Fruit fly (Drosophila melanogaster) whole organism, embryonic: ENCODE data around the gene CG42232.

ENCODE experiments used
- Ada2b ChIP-seq: fragments of 200-800 bp; sonication (Bioruptor generic); IDR thresholded peaks from 2 replicates; pipeline ENCODE4 v1.3.6; 2022; ENCODE audit warnings: missing biosample characterization, missing genetic modification characterization
- Adf1 ChIP-seq: fragments of 200-800 bp; sonication (Bioruptor generic); IDR thresholded peaks from 2 replicates; pipeline ENCODE4 v1.3.6; 2022; ENCODE audit warnings: missing biosample characterization, missing genetic modification characterization
- Atf6 ChIP-seq: fragments of 200-800 bp; sonication (Bioruptor generic); IDR thresholded peaks from 2 replicates; pipeline ENCODE4 v1.3.6; 2022; ENCODE audit warnings: missing biosample characterization, missing genetic modification characterization
- Awh ChIP-seq: fragments of 200-800 bp; sonication (Bioruptor generic); IDR thresholded peaks from 2 replicates; pipeline ENCODE4, ENCODE4 v1.3.6; 2022; ENCODE audit warnings: missing biosample characterization, missing genetic modification characterization
- CG10565 ChIP-seq: fragments of 200-800 bp; sonication (Bioruptor generic); optimal IDR thresholded peaks from 3 replicates; lab custom pipeline; 2016; ENCODE audit warnings: missing biosample characterization, mild to moderate bottlenecking, missing genetic modification characterization
- CG12155 ChIP-seq: fragments of 200-800 bp; sonication (Bioruptor generic); optimal IDR thresholded peaks from 3 replicates; lab custom pipeline; 2016; ENCODE audit warnings: missing biosample characterization, missing genetic modification characterization
- CG13624 ChIP-seq: fragments of 200-800 bp; sonication (Bioruptor generic); optimal IDR thresholded peaks from 2 replicates; lab custom pipeline; 2016; ENCODE audit warnings: missing biosample characterization, missing genetic modification characterization
- CG14441 ChIP-seq: fragments of 200-800 bp; sonication (Bioruptor generic); IDR thresholded peaks from 2 replicates; pipeline ENCODE4 v1.3.6; 2022; ENCODE audit warnings: missing biosample characterization, missing genetic modification characterization
- CG15696 ChIP-seq: fragments of 200-800 bp; sonication (Bioruptor generic); optimal IDR thresholded peaks from 2 replicates; lab custom pipeline; 2019; ENCODE audit warnings: missing biosample characterization, mild to moderate bottlenecking, missing genetic modification characterization, moderate library complexity
- CG34422 ChIP-seq: fragments of 200-800 bp; sonication (Bioruptor generic); IDR thresholded peaks from 3 replicates; pipeline ENCODE4 v1.3.6; 2022; ENCODE audit warnings: missing biosample characterization, missing genetic modification characterization
- CG42726 ChIP-seq: fragments of 200-800 bp; sonication (Bioruptor generic); IDR thresholded peaks from 2 replicates; pipeline ENCODE4 v1.3.6; 2022; ENCODE audit warnings: missing biosample characterization, missing genetic modification characterization; ENCODE audit not compliant: partially characterized antibody
- CG4730 ChIP-seq: fragments of 200-800 bp; sonication (Bioruptor generic); IDR thresholded peaks from 2 replicates; pipeline ENCODE4 v1.3.6; 2022; ENCODE audit warnings: missing biosample characterization, missing genetic modification characterization
- CG6791 ChIP-seq: fragments of 200-800 bp; sonication (Bioruptor generic); IDR thresholded peaks from 3 replicates; pipeline ENCODE4 v1.3.6; 2022; ENCODE audit warnings: missing biosample characterization, missing genetic modification characterization; ENCODE audit not compliant: partially characterized antibody
- CG7786 ChIP-seq: fragments of 200-800 bp; sonication (Bioruptor generic); optimal IDR thresholded peaks from 2 replicates; lab custom pipeline; 2016; ENCODE audit warnings: missing biosample characterization, missing genetic modification characterization
- CG8388 ChIP-seq: fragments of 200-800 bp; sonication (Bioruptor generic); optimal IDR thresholded peaks from 2 replicates; lab custom pipeline; 2019; ENCODE audit warnings: missing biosample characterization, mild to moderate bottlenecking, missing genetic modification characterization, moderate library complexity
- CG9437 ChIP-seq: fragments of 200-800 bp; sonication (Bioruptor generic); optimal IDR thresholded peaks from 2 replicates; lab custom pipeline; 2018; ENCODE audit warnings: missing biosample characterization, mild to moderate bottlenecking, missing genetic modification characterization
- CG9727 ChIP-seq: fragments of 200-800 bp; sonication (Bioruptor generic); optimal IDR thresholded peaks from 3 replicates; lab custom pipeline; 2017; ENCODE audit warnings: missing biosample characterization, mild to moderate bottlenecking, missing genetic modification characterization
- E2f2 ChIP-seq: fragments of 200-800 bp; sonication (Bioruptor generic); IDR thresholded peaks from 2 replicates; pipeline ENCODE4 v1.3.6; 2022; ENCODE audit warnings: missing biosample characterization, missing genetic modification characterization
- Elba2 ChIP-seq: fragments of 200-800 bp; sonication (Bioruptor generic); optimal IDR thresholded peaks from 3 replicates; lab custom pipeline; 2016; ENCODE audit warnings: missing biosample characterization, missing genetic modification characterization
- GATAe ChIP-seq: fragments of 200-800 bp; sonication (Bioruptor generic); conservative IDR thresholded peaks from 2 replicates; pipeline ENCODE4 v1.3.6; 2022; ENCODE audit warnings: missing biosample characterization, missing genetic modification characterization
- Gsc ChIP-seq: fragments of 200-800 bp; sonication (Bioruptor generic); IDR thresholded peaks from 2 replicates; pipeline ENCODE4 v1.3.6; 2022; ENCODE audit warnings: missing biosample characterization, missing genetic modification characterization
- Hsf ChIP-seq: fragments of 200-800 bp; sonication (Bioruptor generic); optimal IDR thresholded peaks from 3 replicates; lab custom pipeline; 2016; ENCODE audit warnings: missing biosample characterization, missing genetic modification characterization
- Myb ChIP-seq: fragments of 200-800 bp; sonication (Bioruptor generic); optimal IDR thresholded peaks from 2 replicates; lab custom pipeline; 2016; ENCODE audit warnings: missing biosample characterization, missing genetic modification characterization
- Ravus ChIP-seq: fragments of 200-800 bp; sonication (Bioruptor generic); IDR thresholded peaks from 2 replicates; pipeline ENCODE4 v1.3.6; 2022; ENCODE audit warnings: missing biosample characterization, missing genetic modification characterization
- Xbp1 ChIP-seq: fragments of 200-800 bp; sonication (Bioruptor generic); optimal IDR thresholded peaks from 3 replicates; lab custom pipeline; 2016; ENCODE audit warnings: missing biosample characterization, mild to moderate bottlenecking, missing genetic modification characterization
- ab ChIP-seq: fragments of 200-800 bp; sonication (Bioruptor generic); optimal IDR thresholded peaks from 2 replicates; lab custom pipeline; 2016; ENCODE audit warnings: missing biosample characterization, missing genetic modification characterization
- ato ChIP-seq: fragments of 200-800 bp; sonication (Bioruptor generic); IDR thresholded peaks from 2 replicates; pipeline ENCODE4 v1.3.6; 2022; ENCODE audit warnings: missing biosample characterization, missing genetic modification characterization; ENCODE audit not compliant: partially characterized antibody
- btn ChIP-seq: fragments of 200-800 bp; sonication (Bioruptor generic); optimal IDR thresholded peaks from 2 replicates; lab custom pipeline; 2016; ENCODE audit warnings: missing biosample characterization, missing genetic modification characterization
- cato ChIP-seq: fragments of 200-800 bp; sonication (Bioruptor generic); optimal IDR thresholded peaks from 2 replicates; lab custom pipeline; 2016; ENCODE audit warnings: missing biosample characterization, missing genetic modification characterization, borderline replicate concordance
- caup ChIP-seq: fragments of 200-800 bp; sonication (Bioruptor generic); optimal IDR thresholded peaks from 3 replicates; lab custom pipeline; 2017; ENCODE audit warnings: missing biosample characterization, mild to moderate bottlenecking, missing genetic modification characterization, moderate library complexity; ENCODE audit not compliant: severe bottlenecking
- ci ChIP-seq: fragments of 200-800 bp; sonication (Bioruptor generic); IDR thresholded peaks from 3 replicates; pipeline ENCODE4 v1.3.6; 2022; ENCODE audit warnings: missing biosample characterization, missing genetic modification characterization
- croc ChIP-seq: fragments of 200-800 bp; sonication (Bioruptor generic); conservative IDR thresholded peaks from 3 replicates; pipeline ENCODE4 v1.3.6; 2022; ENCODE audit warnings: missing biosample characterization, missing genetic modification characterization
- crp ChIP-seq, 2 experiments: fragments of 200-800 bp; sonication (Bioruptor generic); optimal IDR thresholded peaks; 2 replicates in 1 of 2; 3 replicates in 1 of 2; lab custom pipeline; 2017; ENCODE audit warnings: missing biosample characterization in 2 of 2, missing genetic modification characterization in 2 of 2, mild to moderate bottlenecking in 1 of 2, moderate library complexity in 1 of 2
- dmrt11E ChIP-seq: fragments of 200-800 bp; sonication (Bioruptor generic); optimal IDR thresholded peaks from 3 replicates; lab custom pipeline; 2018; ENCODE audit warnings: missing biosample characterization, mild to moderate bottlenecking, missing genetic modification characterization, moderate library complexity
- grn ChIP-seq: fragments of 200-800 bp; sonication (Bioruptor generic); optimal IDR thresholded peaks from 3 replicates; lab custom pipeline; 2017; ENCODE audit warnings: missing biosample characterization, missing genetic modification characterization
- h ChIP-seq: fragments of >200 bp; optimal IDR thresholded peaks from 2 replicates; lab custom pipeline; 2017
- mld ChIP-seq: fragments of 200-800 bp; sonication (Bioruptor generic); IDR thresholded peaks from 3 replicates; pipeline ENCODE4 v1.3.6; 2022; ENCODE audit warnings: missing biosample characterization, missing genetic modification characterization; ENCODE audit not compliant: partially characterized antibody
- pan ChIP-seq, 4 experiments: fragments of >200 bp in 3 of 4; fragments of 200-800 bp in 1 of 4; sonication (Bioruptor generic) in 1 of 4; optimal IDR thresholded peaks in 3 of 4; IDR thresholded peaks in 1 of 4; 2 replicates each; pipeline versions ENCODE4 v1.3.6 to Lab custom; 2017 to 2022; ENCODE audit warnings: missing biosample characterization in 2 of 4, missing genetic modification characterization in 2 of 4, mixed read lengths in 1 of 4
- pfk ChIP-seq: fragments of 200-800 bp; sonication (Bioruptor generic); optimal IDR thresholded peaks from 2 replicates; lab custom pipeline; 2018; ENCODE audit warnings: missing biosample characterization, mild to moderate bottlenecking, missing genetic modification characterization, moderate library complexity
- pho ChIP-seq: fragments of 200-800 bp; sonication (Bioruptor generic); optimal IDR thresholded peaks from 2 replicates; lab custom pipeline; 2016; ENCODE audit warnings: missing biosample characterization, missing genetic modification characterization
- sens ChIP-seq: fragments of 200-800 bp; sonication (Bioruptor generic); peaks from one replicate; lab custom pipeline; 2016; ENCODE audit warnings: missing biosample characterization, missing genetic modification characterization
- sima ChIP-seq: fragments of 200-800 bp; sonication (Bioruptor generic); optimal IDR thresholded peaks from 2 replicates; lab custom pipeline; 2016; ENCODE audit warnings: missing biosample characterization, missing genetic modification characterization
- slbo ChIP-seq: fragments of 200-800 bp; sonication (Bioruptor generic); IDR thresholded peaks from 2 replicates; pipeline ENCODE4 v1.3.6; 2022; ENCODE audit warnings: missing biosample characterization, missing genetic modification characterization
- sob ChIP-seq: fragments of 200-800 bp; sonication (Bioruptor generic); IDR thresholded peaks from 2 replicates; pipeline ENCODE4 v1.3.6; 2022; ENCODE audit warnings: missing biosample characterization, missing genetic modification characterization
- sqz ChIP-seq: fragments of 200-800 bp; sonication (Bioruptor generic); optimal IDR thresholded peaks from 3 replicates; lab custom pipeline; 2018; ENCODE audit warnings: missing biosample characterization, mild to moderate bottlenecking, missing genetic modification characterization
- sr ChIP-seq: fragments of 200-800 bp; sonication (Bioruptor generic); IDR thresholded peaks from 3 replicates; pipeline ENCODE4 v1.3.6; 2022; ENCODE audit warnings: missing biosample characterization, missing genetic modification characterization
- tgo ChIP-seq: fragments of 200-800 bp; sonication (Bioruptor generic); IDR thresholded peaks from 3 replicates; pipeline ENCODE4 v1.3.6; 2022; ENCODE audit warnings: missing biosample characterization, missing genetic modification characterization
- unc-4 ChIP-seq: fragments of 200-800 bp; sonication (Bioruptor generic); IDR thresholded peaks from 2 replicates; pipeline ENCODE4 v1.3.6; 2022; ENCODE audit warnings: missing biosample characterization, missing genetic modification characterization; ENCODE audit not compliant: partially characterized antibody
- zf30C ChIP-seq: fragments of 200-800 bp; sonication (Bioruptor generic); optimal IDR thresholded peaks from 3 replicates; lab custom pipeline; 2018; ENCODE audit warnings: missing biosample characterization, mild to moderate bottlenecking, missing genetic modification characterization

The CG42232 gene

DNA sequence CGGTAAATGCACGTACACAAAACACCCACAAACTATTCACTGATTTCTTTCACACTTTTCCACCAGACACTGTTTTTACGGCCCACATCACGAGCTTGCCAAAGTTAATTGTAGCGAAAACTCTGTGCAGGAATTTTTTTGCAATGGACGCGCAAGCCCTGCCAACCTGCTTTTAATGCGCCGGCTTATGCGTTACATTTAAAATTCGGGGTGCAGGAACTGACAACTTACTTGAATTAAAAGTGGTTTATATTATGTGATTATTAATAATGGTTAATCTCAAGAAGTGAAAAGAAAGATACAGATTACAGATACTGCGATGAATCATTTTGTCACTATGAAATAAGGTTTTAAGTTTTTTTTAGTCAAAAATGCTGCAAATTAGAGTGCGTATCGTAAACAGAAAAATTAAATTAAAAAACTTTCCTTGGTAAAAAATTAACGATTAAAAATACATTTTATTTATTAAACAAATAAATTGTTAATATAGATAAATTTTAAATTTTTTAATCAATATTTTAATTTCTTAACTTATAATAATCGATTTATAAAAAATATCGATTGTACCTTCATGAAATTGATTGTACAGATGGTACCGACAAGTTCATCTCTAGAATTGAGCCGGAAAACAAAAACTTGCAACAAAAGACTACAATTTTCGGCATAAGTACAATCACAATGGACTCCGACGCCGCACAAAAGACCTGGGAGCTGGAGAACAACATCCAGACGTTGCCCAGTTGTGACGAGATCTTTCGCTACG, at the start of gene CG42232, which contains the start of gene CSN5 (continued):
- no peak for TF ChIP-seq pfk (GFP tag; lab: Kevin White, UChicago)
- TF ChIP-seq CG14441 (GFP tag; lab: Robert Waterston, UW): peak; percentile 39; the same call in 1 of the 2 replicates
- TF ChIP-seq CG15696 (tag; lab: Kevin White, UChicago): peak; percentile 60
- TF ChIP-seq Hsf (GFP tag; lab: Kevin White, UChicago): peak; percentile 66
- TF ChIP-seq CG8388 (GFP tag; lab: Kevin White, UChicago): no peak
- TF ChIP-seq cato (GFP tag; lab: Kevin White, UChicago): peak; percentile 4
- TF ChIP-seq CG34422 (GFP tag; lab: Robert Waterston, UW): peak; percentile 21; the same call in 1 of the 3 replicates
- 0 out of 2 replicates have a peak, but pooled peaks have one; percentile 18 for TF ChIP-seq sob (GFP tag; lab: Robert Waterston, UW)
- TF ChIP-seq CG12155: peak; percentile 55
- TF ChIP-seq h (lab: Kevin White, UChicago): no peak
- TF ChIP-seq pan (optimal IDR thresholded peaks at IDR 0.05; lab: Kevin White, UChicago): no peak
- peak in 1 of 2 experiments; percentile 53 for TF ChIP-seq pan (GFP tag; optimal IDR thresholded peaks at IDR 0.05 in 1 of 2, IDR thresholded peaks at IDR 0.05 in 1 of 2)
- TF ChIP-seq E2f2 (GFP tag; lab: Robert Waterston, UW): peak; percentile 62
- peak; percentile 68 for TF ChIP-seq CG9727
- peak; percentile 69 for TF ChIP-seq slbo (GFP tag; lab: Robert Waterston, UW)
- TF ChIP-seq tgo (GFP tag; lab: Robert Waterston, UW): peak; percentile 39; the same call in 1 of the 3 replicates
- TF ChIP-seq Elba2 (GFP tag; lab: Kevin White, UChicago): no peak
- no peak for TF ChIP-seq Adf1
- TF ChIP-seq CG13624 (GFP tag; lab: Kevin White, UChicago): no peak
- TF ChIP-seq dmrt11E (tag; lab: Kevin White, UChicago): peak; percentile 68
- no peak for TF ChIP-seq Gsc (GFP tag; lab: Robert Waterston, UW)
- TF ChIP-seq CG10565 (GFP tag; lab: Kevin White, UChicago): no peak
- TF ChIP-seq caup (GFP tag; lab: Kevin White, UChicago): no peak
- TF ChIP-seq grn (GFP tag; lab: Kevin White, UChicago): no peak
- no peak; the same call in 2 of the 3 replicates for TF ChIP-seq croc
- peak; percentile 96 for TF ChIP-seq Myb (GFP tag; lab: Kevin White, UChicago)
- TF ChIP-seq zf30C (GFP tag; lab: Kevin White, UChicago): no peak
- TF ChIP-seq Awh (GFP tag; lab: Robert Waterston, UW): no peak
- TF ChIP-seq CG42726 (GFP tag; lab: Robert Waterston, UW): no peak
- TF ChIP-seq ab: no peak
- TF ChIP-seq unc-4 (GFP tag; lab: Robert Waterston, UW): peak; percentile 50; the same call in 1 of the 2 replicates
- no peak for TF ChIP-seq GATAe (GFP tag; lab: Robert Waterston, UW)
- TF ChIP-seq Ada2b (GFP tag; lab: Robert Waterston, UW): peak; percentile 43; the same call in 1 of the 2 replicates
- TF ChIP-seq Xbp1 (GFP tag; lab: Kevin White, UChicago): peak; percentile 78
- no peak for TF ChIP-seq sr
- TF ChIP-seq pho: peak; percentile 55
- TF ChIP-seq CG7786 (GFP tag; lab: Kevin White, UChicago): peak; percentile 9
- TF ChIP-seq CG4730 (GFP tag; lab: Robert Waterston, UW): 0 out of 2 replicates have a peak, but pooled peaks have one; percentile 21
- TF ChIP-seq mld (GFP tag; lab: Robert Waterston, UW): no peak
- TF ChIP-seq Atf6 (GFP tag; lab: Robert Waterston, UW): peak; percentile 38; the same call in 1 of the 2 replicates
- no peak for TF ChIP-seq sima (GFP tag; lab: Kevin White, UChicago)
- TF ChIP-seq Ravus (GFP tag; lab: Robert Waterston, UW): no peak
- peak; percentile 52; the same call in 1 of the 3 replicates for TF ChIP-seq CG6791 (GFP tag; lab: Robert Waterston, UW)
- TF ChIP-seq ci (GFP tag; lab: Robert Waterston, UW): peak; percentile 50; the same call in 2 of the 3 replicates
- no peak for TF ChIP-seq btn (GFP tag; lab: Kevin White, UChicago)
- peak in 1 of 2 experiments; percentile 20 for TF ChIP-seq crp (GFP tag; optimal IDR thresholded peaks at IDR 0.05; lab: Kevin White, UChicago)
- TF ChIP-seq CG9437 (GFP tag; lab: Kevin White, UChicago): peak; percentile 59
- no peak for TF ChIP-seq sens (GFP tag; lab: Kevin White, UChicago)
- no peak for TF ChIP-seq ato (GFP tag; lab: Robert Waterston, UW)
- TF ChIP-seq sqz (GFP tag; lab: Kevin White, UChicago): no peak
